Fruit fly (Drosophila melanogaster) whole organism, embryonic: ENCODE measurements around the gene CG32706.

Experiments
- B-H2 ChIP-seq: fragments of 200-800 bp; sonication (Bioruptor generic); optimal IDR thresholded peaks from 2 replicates; lab custom pipeline; 2018; ENCODE audit warnings: missing biosample characterization, mild to moderate bottlenecking, missing genetic modification characterization
- CG15073 ChIP-seq: fragments of 200-800 bp; sonication (Bioruptor generic); optimal IDR thresholded peaks from 2 replicates; lab custom pipeline; 2016; ENCODE audit warnings: missing biosample characterization, missing genetic modification characterization
- CG15601 ChIP-seq: fragments of 200-800 bp; sonication (Bioruptor generic); optimal IDR thresholded peaks from 3 replicates; lab custom pipeline; 2019; ENCODE audit warnings: missing biosample characterization, mild to moderate bottlenecking, missing genetic modification characterization, moderate library complexity
- CG16813 ChIP-seq: fragments of 200-800 bp; sonication (Bioruptor generic); IDR thresholded peaks from 3 replicates; pipeline ENCODE4 v1.3.6; 2022; ENCODE audit warnings: missing biosample characterization, missing genetic modification characterization; ENCODE audit not compliant: partially characterized antibody
- CG17361 ChIP-seq: fragments of 200-800 bp; sonication (Bioruptor generic); IDR thresholded peaks from 3 replicates; pipeline ENCODE4 v1.3.6; 2022; ENCODE audit warnings: missing biosample characterization, missing genetic modification characterization
- CG17612 ChIP-seq: fragments of 200-800 bp; sonication (Bioruptor generic); IDR thresholded peaks from 2 replicates; pipeline ENCODE4 v1.3.6; 2022; ENCODE audit warnings: missing biosample characterization, missing genetic modification characterization
- CG1792 ChIP-seq: fragments of 200-800 bp; sonication (Bioruptor generic); optimal IDR thresholded peaks from 2 replicates; lab custom pipeline; 2016; ENCODE audit warnings: missing biosample characterization, missing genetic modification characterization
- CG18476 ChIP-seq: fragments of 200-800 bp; sonication (Bioruptor generic); optimal IDR thresholded peaks from 2 replicates; lab custom pipeline; 2016; ENCODE audit warnings: missing biosample characterization, mild to moderate bottlenecking, missing genetic modification characterization
- CG3407 ChIP-seq: fragments of 200-800 bp; sonication (Bioruptor generic); optimal IDR thresholded peaks from 2 replicates; lab custom pipeline; 2018; ENCODE audit warnings: missing biosample characterization, mild to moderate bottlenecking, missing genetic modification characterization
- CG5245 ChIP-seq: fragments of 200-800 bp; sonication (Bioruptor generic); optimal IDR thresholded peaks from 3 replicates; lab custom pipeline; 2016; ENCODE audit warnings: missing biosample characterization, missing genetic modification characterization
- CG5953 ChIP-seq: fragments of 200-800 bp; sonication (Bioruptor generic); IDR thresholded peaks from 2 replicates; pipeline ENCODE4 v1.3.6; 2022; ENCODE audit warnings: missing biosample characterization, missing genetic modification characterization
- CG6175 ChIP-seq: fragments of 200-800 bp; sonication (Bioruptor generic); IDR thresholded peaks from 3 replicates; pipeline ENCODE4 v1.3.6; 2022; ENCODE audit warnings: missing biosample characterization, missing genetic modification characterization
- CG7357 ChIP-seq: fragments of 200-800 bp; sonication (Bioruptor generic); IDR thresholded peaks from 3 replicates; pipeline ENCODE4 v1.3.6; 2022; ENCODE audit warnings: missing biosample characterization, missing genetic modification characterization
- CG8924 ChIP-seq: fragments of 200-800 bp; optimal IDR thresholded peaks from 3 replicates; lab custom pipeline; 2019; ENCODE audit warnings: missing biosample characterization, mild to moderate bottlenecking, missing genetic modification characterization, moderate library complexity
- CG9797 ChIP-seq: fragments of 200-800 bp; sonication (Bioruptor generic); optimal IDR thresholded peaks from 3 replicates; lab custom pipeline; 2018; ENCODE audit warnings: missing biosample characterization, mild to moderate bottlenecking, missing genetic modification characterization
- CHES-1-like ChIP-seq: fragments of 200-800 bp; sonication (Bioruptor generic); optimal IDR thresholded peaks from 2 replicates; lab custom pipeline; 2016; ENCODE audit warnings: missing biosample characterization, missing genetic modification characterization
- Chrac-16 ChIP-seq: fragments of 200-800 bp; sonication (Bioruptor generic); optimal IDR thresholded peaks from 3 replicates; lab custom pipeline; 2016; ENCODE audit warnings: missing biosample characterization, missing genetic modification characterization
- Doc2 ChIP-seq: fragments of 200-800 bp; sonication (Bioruptor generic); IDR thresholded peaks from 2 replicates; pipeline ENCODE4 v1.3.6; 2022; ENCODE audit warnings: missing biosample characterization, missing genetic modification characterization
- Ets65A ChIP-seq: fragments of 200-800 bp; sonication (Bioruptor generic); peaks from one replicate; lab custom pipeline; 2016; ENCODE audit warnings: missing biosample characterization, missing genetic modification characterization
- Hand ChIP-seq: fragments of 200-800 bp; sonication (Bioruptor generic); optimal IDR thresholded peaks from 2 replicates; lab custom pipeline; 2017; ENCODE audit warnings: mild to moderate bottlenecking, missing biosample characterization, missing genetic modification reagents, missing genetic modification characterization
- MESR4 ChIP-seq: fragments of 200-800 bp; sonication (Bioruptor generic); optimal IDR thresholded peaks from 2 replicates; lab custom pipeline; 2018; ENCODE audit warnings: missing biosample characterization, mild to moderate bottlenecking, missing genetic modification characterization, moderate library complexity
- PHDP ChIP-seq: fragments of 200-800 bp; sonication (Bioruptor generic); optimal IDR thresholded peaks from 3 replicates; lab custom pipeline; 2018; ENCODE audit warnings: missing biosample characterization, mild to moderate bottlenecking, missing genetic modification characterization, moderate library complexity
- Pdp1 ChIP-seq, 2 experiments: fragments of 200-800 bp; sonication (Bioruptor generic); optimal IDR thresholded peaks; 3 replicates each; lab custom pipeline; 2016; ENCODE audit warnings: missing biosample characterization in 2 of 2, missing genetic modification characterization in 2 of 2, mild to moderate bottlenecking in 1 of 2, moderate library complexity in 1 of 2
- Ravus ChIP-seq: fragments of 200-800 bp; sonication (Bioruptor generic); IDR thresholded peaks from 2 replicates; pipeline ENCODE4 v1.3.6; 2022; ENCODE audit warnings: missing biosample characterization, missing genetic modification characterization
- Sry-δ ChIP-seq: fragments of 200-800 bp; sonication (Bioruptor generic); optimal IDR thresholded peaks from 2 replicates; lab custom pipeline; 2016; ENCODE audit warnings: missing biosample characterization, missing genetic modification characterization
- Vsx1 ChIP-seq: fragments of 200-800 bp; sonication (Bioruptor generic); optimal IDR thresholded peaks from 2 replicates; lab custom pipeline; 2017; ENCODE audit warnings: missing biosample characterization, mild to moderate bottlenecking, missing genetic modification characterization, missing genetic modification reagents
- bowl ChIP-seq: fragments of 200-800 bp; sonication (Bioruptor generic); IDR thresholded peaks from 2 replicates; pipeline ENCODE4 v1.3.6; 2022; ENCODE audit warnings: missing biosample characterization, missing genetic modification characterization
- cas ChIP-seq: fragments of 200-800 bp; sonication (Bioruptor generic); IDR thresholded peaks from 2 replicates; pipeline ENCODE4 v1.3.6; 2022; ENCODE audit warnings: missing biosample characterization, missing genetic modification characterization
- chm ChIP-seq: fragments of 200-800 bp; sonication (Bioruptor generic); IDR thresholded peaks from 2 replicates; pipeline ENCODE4 v1.3.6; 2022; ENCODE audit warnings: missing biosample characterization, missing genetic modification characterization
- crol ChIP-seq: fragments of 200-800 bp; sonication (Bioruptor generic); IDR thresholded peaks from 2 replicates; pipeline ENCODE4 v1.3.6; 2022; ENCODE audit warnings: missing biosample characterization, missing genetic modification characterization
- dati ChIP-seq: fragments of 200-800 bp; sonication (Bioruptor generic); IDR thresholded peaks from 2 replicates; pipeline ENCODE4 v1.3.6; 2022; ENCODE audit warnings: missing biosample characterization, missing genetic modification characterization
- dmrt99B ChIP-seq: fragments of 200-800 bp; sonication (Bioruptor generic); optimal IDR thresholded peaks from 2 replicates; lab custom pipeline; 2018; ENCODE audit warnings: missing biosample characterization, mild to moderate bottlenecking, missing genetic modification characterization, moderate library complexity
- gfzf ChIP-seq: fragments of 200-800 bp; sonication (Bioruptor generic); optimal IDR thresholded peaks from 2 replicates; lab custom pipeline; 2016; ENCODE audit warnings: missing biosample characterization, mild to moderate bottlenecking, missing genetic modification characterization, moderate library complexity
- hbn ChIP-seq: fragments of 200-800 bp; sonication (Bioruptor generic); IDR thresholded peaks from 2 replicates; pipeline ENCODE4 v1.3.6; 2022; ENCODE audit warnings: missing biosample characterization, missing genetic modification characterization; ENCODE audit not compliant: partially characterized antibody
- inv ChIP-seq: fragments of 200-800 bp; sonication (Bioruptor generic); IDR thresholded peaks from 2 replicates; pipeline ENCODE4 v1.3.6; 2022; ENCODE audit warnings: missing biosample characterization, missing genetic modification characterization; ENCODE audit not compliant: partially characterized antibody
- jumu ChIP-seq: fragments of 200-800 bp; sonication (Bioruptor generic); optimal IDR thresholded peaks from 3 replicates; lab custom pipeline; 2016; ENCODE audit warnings: missing biosample characterization, missing genetic modification characterization
- klu ChIP-seq: fragments of 200-800 bp; sonication (Bioruptor generic); IDR thresholded peaks from 2 replicates; pipeline ENCODE4 v1.3.6; 2022; ENCODE audit warnings: missing biosample characterization, missing genetic modification characterization
- lilli ChIP-seq: fragments of 200-800 bp; sonication (Bioruptor generic); optimal IDR thresholded peaks from 3 replicates; lab custom pipeline; 2016; ENCODE audit warnings: missing biosample characterization, missing genetic modification characterization
- org-1 ChIP-seq: fragments of 200-800 bp; sonication (Bioruptor generic); optimal IDR thresholded peaks from 2 replicates; lab custom pipeline; 2017; ENCODE audit warnings: missing biosample characterization, missing genetic modification characterization
- pb ChIP-seq: fragments of 200-800 bp; sonication (Bioruptor generic); optimal IDR thresholded peaks from 3 replicates; lab custom pipeline; 2016; ENCODE audit warnings: missing biosample characterization, missing genetic modification characterization
- pfk ChIP-seq: fragments of 200-800 bp; sonication (Bioruptor generic); optimal IDR thresholded peaks from 2 replicates; lab custom pipeline; 2018; ENCODE audit warnings: missing biosample characterization, mild to moderate bottlenecking, missing genetic modification characterization, moderate library complexity
- pita ChIP-seq: fragments of 200-800 bp; sonication (Bioruptor generic); optimal IDR thresholded peaks from 2 replicates; lab custom pipeline; 2017; ENCODE audit warnings: missing biosample characterization, mild to moderate bottlenecking, missing genetic modification characterization
- sc ChIP-seq, 3 experiments: fragments of >200 bp in 2 of 3; fragments of 200-800 bp in 1 of 3; sonication (Bioruptor generic) in 1 of 3; optimal IDR thresholded peaks; 2 replicates in 2 of 3; 3 replicates in 1 of 3; lab custom pipeline; 2017; ENCODE audit warnings: mild to moderate bottlenecking in 1 of 3, missing biosample characterization in 1 of 3, missing genetic modification characterization in 1 of 3, missing genetic modification reagents in 1 of 3
- shn ChIP-seq: fragments of 200-800 bp; sonication (Bioruptor generic); optimal IDR thresholded peaks from 3 replicates; lab custom pipeline; 2016; ENCODE audit warnings: missing biosample characterization, missing genetic modification characterization
- slbo ChIP-seq: fragments of 200-800 bp; sonication (Bioruptor generic); IDR thresholded peaks from 2 replicates; pipeline ENCODE4 v1.3.6; 2022; ENCODE audit warnings: missing biosample characterization, missing genetic modification characterization
- ssp ChIP-seq: fragments of 200-800 bp; sonication (Bioruptor generic); IDR thresholded peaks from 2 replicates; pipeline ENCODE4 v1.3.6; 2022; ENCODE audit warnings: missing biosample characterization, missing genetic modification characterization
- tin ChIP-seq: fragments of 200-800 bp; sonication (Bioruptor generic); optimal IDR thresholded peaks from 3 replicates; lab custom pipeline; 2016; ENCODE audit warnings: missing biosample characterization, missing genetic modification characterization
- toy ChIP-seq: fragments of 200-800 bp; sonication (Bioruptor generic); IDR thresholded peaks from 2 replicates; pipeline ENCODE4 v1.3.6; 2022; ENCODE audit warnings: missing biosample characterization, missing genetic modification characterization
- trh ChIP-seq: fragments of 200-800 bp; sonication (Bioruptor generic); optimal IDR thresholded peaks from 2 replicates; lab custom pipeline; 2016; ENCODE audit warnings: missing biosample characterization, missing genetic modification characterization
- vnd ChIP-seq: fragments of 200-800 bp; sonication (Bioruptor generic); IDR thresholded peaks from 3 replicates; pipeline ENCODE4 v1.3.6; 2022; ENCODE audit warnings: missing biosample characterization, missing genetic modification characterization; ENCODE audit not compliant: partially characterized antibody
- zfh2 ChIP-seq: fragments of 200-800 bp; sonication (Bioruptor generic); optimal IDR thresholded peaks from 2 replicates; lab custom pipeline; 2016; ENCODE audit warnings: missing biosample characterization, missing genetic modification characterization

Gene CG32706

dm6 chrX:9060078-9060477, 26.9 kb upstream of the CG32706 start (continued):
- TF ChIP-seq CG3407 (GFP tag; lab: Kevin White, UChicago) (peak; percentile 57), MESR4 (GFP tag; lab: Kevin White, UChicago) (peak; percentile 16), Ets65A (GFP tag; lab: Kevin White, UChicago) (peak; percentile 87), CG9797 (GFP tag; lab: Kevin White, UChicago) (no peak), CG15073 (GFP tag; lab: Kevin White, UChicago) (no peak), tin (GFP tag; lab: Kevin White, UChicago) (peak; percentile 52), org-1 (GFP tag; lab: Kevin White, UChicago) (peak; percentile 60), pita (no peak), CG17612 (GFP tag; lab: Robert Waterston, UW) (no peak), CG15601 (tag; lab: Kevin White, UChicago) (peak; percentile 68), CG5953 (no peak), CG16813 (no peak), dmrt99B (peak; percentile 85), slbo (GFP tag; lab: Robert Waterston, UW) (peak; percentile 66), toy (no peak), Pdp1 (GFP tag; optimal IDR thresholded peaks at IDR 0.05; lab: Kevin White, UChicago) (peak; percentile 41 to 42), Sry-δ (no peak), CG1792 (peak; percentile 11), Hand (GFP tag; lab: Kevin White, UChicago) (no peak), ssp (GFP tag; lab: Robert Waterston, UW) (no peak), CHES-1-like (peak; percentile 6), vnd (GFP tag; lab: Robert Waterston, UW) (no peak), CG18476 (peak; percentile 61), CG8924 (tag; lab: Kevin White, UChicago) (peak; percentile 86), B-H2 (GFP tag; lab: Kevin White, UChicago) (no peak), dati (GFP tag; lab: Robert Waterston, UW) (no peak), lilli (GFP tag; lab: Kevin White, UChicago) (peak; percentile 53), cas (GFP tag; lab: Robert Waterston, UW) (no peak), inv (no peak), hbn (GFP tag; lab: Robert Waterston, UW) (no peak), Vsx1 (GFP tag; lab: Kevin White, UChicago) (peak; percentile 62), CG5245 (GFP tag; lab: Kevin White, UChicago) (peak; percentile 33), Doc2 (GFP tag; lab: Robert Waterston, UW) (peak; percentile 14; the same call in 1 of the 2 replicates), jumu (GFP tag; lab: Kevin White, UChicago) (no peak), pfk (no peak), klu (no peak), pb (GFP tag; lab: Kevin White, UChicago) (no peak), Chrac-16 (GFP tag; lab: Kevin White, UChicago) (peak; percentile 14), trh (no peak), CG7357 (GFP tag; lab: Robert Waterston, UW) (0 out of 3 replicates have a peak, but pooled peaks have one; percentile 41), gfzf (no peak), zfh2 (peak; percentile 27), Ravus (GFP tag; lab: Robert Waterston, UW) (no peak), crol (GFP tag; lab: Robert Waterston, UW) (no peak), CG6175 (GFP tag; lab: Robert Waterston, UW) (no peak), shn (no peak), chm (GFP tag; lab: Robert Waterston, UW) (peak; percentile 52; the same call in 1 of the 2 replicates), PHDP (peak; percentile 86), bowl (GFP tag; lab: Robert Waterston, UW) (no peak), CG17361 (GFP tag; lab: Robert Waterston, UW) (no peak; the same call in 2 of the 3 replicates), sc (optimal IDR thresholded peaks at IDR 0.05; lab: Kevin White, UChicago) (no peak), sc (GFP tag; optimal IDR thresholded peaks at IDR 0.05; lab: Kevin White, UChicago) (peak; percentile 11)
